Worm (Caenorhabditis elegans) whole organism, early embryonic: Measurements from ENCODE around the gene F23D12.7.

ENCODE experiments used
- aly-1 ChIP-seq: sonication (generic microtip); optimal IDR thresholded peaks from 2 replicates; lab custom pipeline; 2016; ENCODE audit warnings: missing genetic modification characterization, missing compliant biosample characterization
- ama-1 ChIP-seq: fragments of 150-350 bp; optimal IDR thresholded peaks from 2 replicates; lab custom pipeline; 2014
- ceh-13 ChIP-seq: fragments of 200-800 bp; sonication (Bioruptor generic); optimal IDR thresholded peaks from 2 replicates; lab custom pipeline; 2018; ENCODE audit warnings: mild to moderate bottlenecking, missing genetic modification characterization, missing compliant biosample characterization
- ets-7 ChIP-seq: sonication (generic microtip); optimal IDR thresholded peaks from 2 replicates; lab custom pipeline; 2016; ENCODE audit warnings: missing genotype, missing genetic modification characterization, missing compliant biosample characterization
- hmbx-1 ChIP-seq: sonication (generic microtip); optimal IDR thresholded peaks from 2 replicates; lab custom pipeline; 2016; ENCODE audit warnings: mild to moderate bottlenecking, missing genetic modification characterization, missing compliant biosample characterization
- pes-1 ChIP-seq: fragments of 200-800 bp; sonication (Bioruptor generic); IDR thresholded peaks from 2 replicates; pipeline ENCODE4 v1.3.6; 2022; ENCODE audit warnings: missing genetic modification reagents, missing genetic modification characterization, missing compliant biosample characterization
- scrt-1 ChIP-seq: fragments of 200-800 bp; sonication (Bioruptor generic); IDR thresholded peaks from 2 replicates; pipeline ENCODE4 v1.3.6; 2022; ENCODE audit warnings: missing genetic modification characterization, missing compliant biosample characterization
- tra-4 ChIP-seq: sonication (generic microtip); optimal IDR thresholded peaks from 2 replicates; lab custom pipeline; 2017; ENCODE audit warnings: missing genetic modification characterization, missing compliant biosample characterization

- no peak for TF ChIP-seq hmbx-1 (tag; lab: Kevin White, UChicago)
- no peak for TF ChIP-seq scrt-1 (GFP tag; lab: Robert Waterston, UW)
- TF ChIP-seq tra-4 (tag; lab: Kevin White, UChicago): no peak
- no peak for TF ChIP-seq ceh-13
- TF ChIP-seq aly-1 (tag; lab: Kevin White, UChicago): no peak
- TF ChIP-seq pes-1 (GFP tag; lab: Robert Waterston, UW): no peak
- no peak for TF ChIP-seq ama-1 (lab: Kevin White, UChicago)
- TF ChIP-seq ets-7 (tag; lab: Kevin White, UChicago): no peak
Observed at ce11 chrX:14447910-14448309, 5.7 kb downstream of the F23D12.7 start, which contains the start of gene jmjd-3.2.
